Fruit fly (Drosophila melanogaster) whole organism, adult: ENCODE results near the gene Rab9D.

Experiments
- CG11617 ChIP-seq: fragments of 200-800 bp; sonication (Bioruptor generic); optimal IDR thresholded peaks from 2 replicates; lab custom pipeline; 2017; ENCODE audit warnings: mild to moderate bottlenecking, missing biosample characterization, missing genetic modification reagents, missing genetic modification characterization
- CG12768 ChIP-seq: fragments of 200-800 bp; sonication (Bioruptor generic); optimal IDR thresholded peaks from 2 replicates; lab custom pipeline; 2017; ENCODE audit warnings: missing biosample characterization, missing genetic modification characterization, mild to moderate bottlenecking, moderate library complexity, missing genetic modification reagents
- Crg-1 ChIP-seq: fragments of 200-800 bp; sonication (Bioruptor generic); optimal IDR thresholded peaks from 2 replicates; lab custom pipeline; 2016; ENCODE audit warnings: missing biosample characterization, missing genetic modification characterization
- Mnt ChIP-seq: fragments of 200-800 bp; sonication (Bioruptor generic); optimal IDR thresholded peaks from 2 replicates; lab custom pipeline; 2016; ENCODE audit warnings: missing biosample characterization, mild to moderate bottlenecking, missing genetic modification characterization
- bab1 ChIP-seq: fragments of 200-800 bp; sonication (Bioruptor generic); optimal IDR thresholded peaks from 3 replicates; lab custom pipeline; 2019; ENCODE audit warnings: missing biosample characterization, mild to moderate bottlenecking, missing genetic modification characterization, moderate library complexity

- TF ChIP-seq CG11617, result no peak
- TF ChIP-seq Crg-1 (GFP tag; lab: Kevin White, UChicago), result no peak
- no peak for TF ChIP-seq Mnt (GFP tag; lab: Kevin White, UChicago)
- no peak for TF ChIP-seq bab1 (GFP tag; lab: Kevin White, UChicago)
- no peak for TF ChIP-seq CG12768
These were observed 7.4 kb upstream of the Rab9D start for dm6 chrX:10581476-10581875.
